Fruit fly (Drosophila melanogaster) Kc167 (cell line): ENCODE results near the gene Glut1.

Experiments used
- Myc ChIP-seq: fragments of >200 bp; optimal IDR thresholded peaks from 2 replicates; lab custom pipeline; 2017; ENCODE audit warnings: missing external identifiers
- Sin3A ChIP-seq: fragments of >200 bp; optimal IDR thresholded peaks from 2 replicates; lab custom pipeline; 2018; ENCODE audit warnings: missing external identifiers
- h ChIP-seq: fragments of >200 bp; optimal IDR thresholded peaks from 3 replicates; lab custom pipeline; 2018; ENCODE audit warnings: missing external identifiers
- insv ChIP-seq: fragments of >200 bp; optimal IDR thresholded peaks from 3 replicates; lab custom pipeline; 2018; ENCODE audit warnings: missing external identifiers
- psq ChIP-seq: fragments of >200 bp; optimal IDR thresholded peaks from 2 replicates; lab custom pipeline; 2017; ENCODE audit warnings: missing external identifiers
- ttk ChIP-seq: sonication (Bioruptor generic); optimal IDR thresholded peaks from 2 replicates; lab custom pipeline; 2017; ENCODE audit warnings: missing external identifiers

The Glut1 gene

dm6 chr3L:1007513-1008459, 93.9 kb downstream of the Glut1 start:
- no peak for TF ChIP-seq insv
- no peak for TF ChIP-seq Sin3A
- TF ChIP-seq Myc, result no peak

- TF ChIP-seq Sin3A, result no peak
Measured at dm6 chr3L:1010969-1011368, 97.1 kb downstream of the Glut1 start.

dm6 chr3L:1019876-1020275, 106.0 kb downstream of the Glut1 start:
- TF ChIP-seq h (lab: Kevin White, UChicago) (no peak), psq (lab: Kevin White, UChicago) (no peak), insv (no peak), Sin3A (no peak), Myc (no peak), ttk (no peak)

- TF ChIP-seq ttk (no peak), Myc (no peak), insv (no peak), h (lab: Kevin White, UChicago) (no peak), Sin3A (no peak), psq (lab: Kevin White, UChicago) (no peak)
Measured at dm6 chr3L:1021642-1022041, 107.8 kb downstream of the Glut1 start.

- no peak for TF ChIP-seq ttk
- TF ChIP-seq insv, result no peak
- TF ChIP-seq h (lab: Kevin White, UChicago), result no peak
- TF ChIP-seq Myc, result no peak
- TF ChIP-seq Sin3A, result no peak
- TF ChIP-seq psq (lab: Kevin White, UChicago), result no peak
Measured at dm6 chr3L:1022206-1022605, 108.3 kb downstream of the Glut1 start.

- TF ChIP-seq h (lab: Kevin White, UChicago) (no peak), ttk (no peak), psq (lab: Kevin White, UChicago) (no peak), Myc (no peak), insv (no peak), Sin3A (no peak)
Measured at dm6 chr3L:1022783-1023182, 108.9 kb downstream of the Glut1 start.

- TF ChIP-seq Sin3A (no peak), psq (lab: Kevin White, UChicago) (no peak), ttk (no peak), insv (no peak), Myc (no peak), h (lab: Kevin White, UChicago) (no peak)
Measured at dm6 chr3L:1023728-1024127, 109.9 kb downstream of the Glut1 start.

- no peak for TF ChIP-seq psq (lab: Kevin White, UChicago)
- no peak for TF ChIP-seq ttk
- no peak for TF ChIP-seq Sin3A
- no peak for TF ChIP-seq Myc
- no peak for TF ChIP-seq insv
- no peak for TF ChIP-seq h (lab: Kevin White, UChicago)
Measured at dm6 chr3L:1029610-1030284, 115.9 kb downstream of the Glut1 start.

- TF ChIP-seq h (lab: Kevin White, UChicago) (no peak), Myc (no peak), insv (no peak), ttk (no peak), Sin3A (no peak), psq (lab: Kevin White, UChicago) (no peak)
Measured at dm6 chr3L:1030908-1031545, 117.2 kb downstream of the Glut1 start.

- TF ChIP-seq psq (lab: Kevin White, UChicago), result no peak
- no peak for TF ChIP-seq h (lab: Kevin White, UChicago)
- TF ChIP-seq Myc, result no peak
- no peak for TF ChIP-seq insv
- TF ChIP-seq Sin3A, result no peak
- TF ChIP-seq ttk, result no peak
Measured at dm6 chr3L:1031716-1032115, 117.8 kb downstream of the Glut1 start.

dm6 chr3L:1032569-1032968, 118.7 kb downstream of the Glut1 start:
- TF ChIP-seq ttk (no peak), h (lab: Kevin White, UChicago) (no peak), Sin3A (no peak), insv (no peak), psq (lab: Kevin White, UChicago) (no peak), Myc (no peak)

dm6 chr3L:1033688-1034087, 119.8 kb downstream of the Glut1 start:
- TF ChIP-seq psq (lab: Kevin White, UChicago) (no peak), ttk (no peak), insv (no peak), Myc (no peak), Sin3A (no peak), h (lab: Kevin White, UChicago) (no peak)

dm6 chr3L:1034190-1034886, 120.5 kb downstream of the Glut1 start, which contains the start of the genes CG9205 and trio:
TSS of gene CG9205 (plus strand) at chr3L:1034697.
TSS of gene trio (minus strand) at chr3L:1034875.
- TF ChIP-seq psq (lab: Kevin White, UChicago) (no peak), ttk (no peak), insv (no peak), h (lab: Kevin White, UChicago) (no peak), Myc (no peak), Sin3A (no peak)
